Worm (Caenorhabditis elegans): ENCODE results near the gene M117.1.

Gene M117.1

ce11 chrIV:11854777-11855176 is 40.7 kb downstream of the M117.1 start, which contains the start of gene tag-30:
TSS of gene tag-30 (minus strand) at chrIV:11855159.
- TF ChIP-seq sem-4 (tag; optimal IDR thresholded peaks at IDR 0.05) (no peak), F13H6.1 (tag; optimal IDR thresholded peaks at IDR 0.05) (peak; percentile 30), nhr-129 (tag; optimal IDR thresholded peaks at IDR 0.05) (peak; percentile 75), nhr-25 (tag; optimal IDR thresholded peaks at IDR 0.05) (no peak), C34F6.9 (tag; optimal IDR thresholded peaks at IDR 0.05) (peak; percentile 84), lsy-2 (tag; optimal IDR thresholded peaks at IDR 0.05) (peak in 1 of 2 experiments; percentile 72), lin-13 (GFP tag; optimal IDR thresholded peaks at IDR 0.05) (peak; percentile 69), sma-3 (GFP tag; optimal IDR thresholded peaks at IDR 0.05) (peak; percentile 41), nhr-21 (tag; optimal IDR thresholded peaks at IDR 0.05) (peak; percentile 15), nhr-6 (tag; optimal IDR thresholded peaks at IDR 0.05) (no peak), unc-55 (GFP tag; optimal IDR thresholded peaks at IDR 0.05) (peak; percentile 40)

ce11 chrIV:11855424-11855823 is 41.4 kb downstream of the M117.1 start:
- TF ChIP-seq nhr-23 (tag; optimal IDR thresholded peaks at IDR 0.05) (no peak), lsy-2 (tag; optimal IDR thresholded peaks at IDR 0.05) (no peak), nhr-10 (tag; optimal IDR thresholded peaks at IDR 0.05) (no peak), mdl-1 (tag; optimal IDR thresholded peaks at IDR 0.05) (no peak), ztf-1 (GFP tag; conservative IDR thresholded peaks at IDR 0.05) (no peak), nhr-12 (tag; optimal IDR thresholded peaks at IDR 0.05) (no peak), C34F6.9 (tag; optimal IDR thresholded peaks at IDR 0.05) (no peak), F13H6.1 (tag; optimal IDR thresholded peaks at IDR 0.05) (no peak), nhr-6 (tag; optimal IDR thresholded peaks at IDR 0.05) (no peak), ztf-4 (tag; optimal IDR thresholded peaks at IDR 0.05) (no peak), unc-39 (tag; optimal IDR thresholded peaks at IDR 0.05) (no peak), unc-55 (GFP tag; optimal IDR thresholded peaks at IDR 0.05) (no peak), nhr-25 (tag; optimal IDR thresholded peaks at IDR 0.05) (no peak), lin-39 (tag; optimal IDR thresholded peaks at IDR 0.05) (no peak), mbf-1 (tag; optimal IDR thresholded peaks at IDR 0.05) (no peak)

ce11 chrIV:11855900-11856660 is 42.0 kb downstream of the M117.1 start, which contains the start of gene ech-2:
TSS of gene ech-2 (minus strand) at chrIV:11856351.
- TF ChIP-seq unc-55 (GFP tag; optimal IDR thresholded peaks at IDR 0.05) (peak; percentile 41), nhr-12 (tag; optimal IDR thresholded peaks at IDR 0.05) (no peak), lsy-2 (tag; optimal IDR thresholded peaks at IDR 0.05) (peak in 1 of 2 experiments; percentile 37), C34F6.9 (tag; optimal IDR thresholded peaks at IDR 0.05) (peak; percentile 15), zag-1 (tag; optimal IDR thresholded peaks at IDR 0.05) (no peak), fos-1 (tag; optimal IDR thresholded peaks at IDR 0.05) (no peak), sem-4 (tag; optimal IDR thresholded peaks at IDR 0.05) (no peak), snpc-4 (tag; optimal IDR thresholded peaks at IDR 0.05) (peak; percentile 20), ceh-16 (tag; optimal IDR thresholded peaks at IDR 0.05) (no peak)

- TF ChIP-seq blmp-1 (tag; optimal IDR thresholded peaks at IDR 0.05; ENCODE audit: insufficient read depth) (no peak), R02D3.7 (tag; optimal IDR thresholded peaks at IDR 0.05) (no peak), sma-9 (GFP tag; optimal IDR thresholded peaks at IDR 0.05) (peak; percentile 72), sma-9 (tag; optimal IDR thresholded peaks at IDR 0.05) (no peak), mbf-1 (tag; optimal IDR thresholded peaks at IDR 0.05) (no peak), lin-39 (tag; optimal IDR thresholded peaks at IDR 0.05) (no peak), nhr-12 (tag; optimal IDR thresholded peaks at IDR 0.05) (no peak), nhr-129 (tag; optimal IDR thresholded peaks at IDR 0.05) (peak; percentile 94), elt-1 (tag; optimal IDR thresholded peaks at IDR 0.05) (no peak), skn-1 (tag; optimal IDR thresholded peaks at IDR 0.05) (no peak), zag-1 (tag; optimal IDR thresholded peaks at IDR 0.05) (peak; percentile 90), ztf-1 (GFP tag; conservative IDR thresholded peaks at IDR 0.05) (no peak), lin-11 (tag; optimal IDR thresholded peaks at IDR 0.05) (peak; percentile 92), F13H6.1 (tag; optimal IDR thresholded peaks at IDR 0.05) (peak; percentile 78), sma-3 (GFP tag; optimal IDR thresholded peaks at IDR 0.05) (peak; percentile 26), ztf-11 (tag; optimal IDR thresholded peaks at IDR 0.05) (no peak), alr-1 (tag; optimal IDR thresholded peaks at IDR 0.05) (no peak), gmeb-1 (tag; optimal IDR thresholded peaks at IDR 0.05) (no peak), aly-2 (tag; optimal IDR thresholded peaks at IDR 0.05) (no peak), C34F6.9 (tag; optimal IDR thresholded peaks at IDR 0.05) (peak; percentile 91), nhr-23 (tag; optimal IDR thresholded peaks at IDR 0.05) (no peak), fos-1 (tag; optimal IDR thresholded peaks at IDR 0.05) (peak; percentile 46), nhr-6 (tag; optimal IDR thresholded peaks at IDR 0.05) (peak; percentile 16), ceh-16 (tag; optimal IDR thresholded peaks at IDR 0.05) (no peak), Y55F3AM.14 (GFP tag; optimal IDR thresholded peaks at IDR 0.05) (peak; percentile 43), egl-27 (tag; optimal IDR thresholded peaks at IDR 0.05) (peak; percentile 60), lin-13 (GFP tag; optimal IDR thresholded peaks at IDR 0.05) (peak; percentile 77), unc-39 (tag; optimal IDR thresholded peaks at IDR 0.05) (no peak), nhr-237 (tag; optimal IDR thresholded peaks at IDR 0.05) (no peak), nhr-77 (tag; optimal IDR thresholded peaks at IDR 0.05) (no peak), lsy-2 (tag; optimal IDR thresholded peaks at IDR 0.05) (peak; percentile 38 to 78), nhr-11 (tag; optimal IDR thresholded peaks at IDR 0.05) (no peak), ztf-4 (tag; optimal IDR thresholded peaks at IDR 0.05) (no peak), sem-4 (tag; optimal IDR thresholded peaks at IDR 0.05) (no peak), ZK546.5 (tag; optimal IDR thresholded peaks at IDR 0.05) (no peak), ceh-82 (tag; optimal IDR thresholded peaks at IDR 0.05) (no peak)
These were observed 43.1 kb downstream of the M117.1 start for ce11 chrIV:11857159-11857565.
